Fruit fly (Drosophila melanogaster) whole organism, embryonic: ENCODE measurements around the gene CG11178.

Experiments
- Adf1 ChIP-seq: fragments of 200-800 bp; sonication (Bioruptor generic); IDR thresholded peaks from 2 replicates; pipeline ENCODE4 v1.3.6; 2022; ENCODE audit warnings: missing biosample characterization, missing genetic modification characterization
- Bdp1 ChIP-seq: fragments of 200-800 bp; sonication (Bioruptor generic); optimal IDR thresholded peaks from 3 replicates; lab custom pipeline; 2016; ENCODE audit warnings: missing biosample characterization, missing genetic modification characterization
- CG10543 ChIP-seq: fragments of 200-800 bp; sonication (Bioruptor generic); optimal IDR thresholded peaks from 3 replicates; lab custom pipeline; 2017; ENCODE audit warnings: missing biosample characterization, mild to moderate bottlenecking, missing genetic modification characterization, moderate library complexity
- CG11085 ChIP-seq: fragments of 200-800 bp; sonication (Bioruptor generic); IDR thresholded peaks from 2 replicates; pipeline ENCODE4 v1.3.6; 2022; ENCODE audit warnings: missing biosample characterization, missing genetic modification characterization
- CG11398 ChIP-seq: fragments of 200-800 bp; sonication (Bioruptor generic); optimal IDR thresholded peaks from 2 replicates; lab custom pipeline; 2016; ENCODE audit warnings: missing biosample characterization, missing genetic modification characterization
- CG11504 ChIP-seq: fragments of 200-800 bp; sonication (Bioruptor generic); optimal IDR thresholded peaks from 3 replicates; lab custom pipeline; 2019; ENCODE audit warnings: missing biosample characterization, mild to moderate bottlenecking, missing genetic modification characterization, moderate library complexity
- CG11695 ChIP-seq: fragments of 200-800 bp; sonication (Bioruptor generic); IDR thresholded peaks from 3 replicates; pipeline ENCODE4 v1.3.6; 2022; ENCODE audit warnings: missing biosample characterization, missing genetic modification characterization
- CG12391 ChIP-seq: fragments of 200-800 bp; sonication (Bioruptor generic); optimal IDR thresholded peaks from 3 replicates; lab custom pipeline; 2018; ENCODE audit warnings: missing biosample characterization, mild to moderate bottlenecking, missing genetic modification characterization, moderate library complexity
- CG13296 ChIP-seq: fragments of 200-800 bp; sonication (Bioruptor generic); optimal IDR thresholded peaks from 3 replicates; lab custom pipeline; 2018; ENCODE audit warnings: missing biosample characterization, mild to moderate bottlenecking, missing genetic modification characterization
- CG14441 ChIP-seq: fragments of 200-800 bp; sonication (Bioruptor generic); IDR thresholded peaks from 2 replicates; pipeline ENCODE4 v1.3.6; 2022; ENCODE audit warnings: missing biosample characterization, missing genetic modification characterization
- CG14667 ChIP-seq: fragments of 200-800 bp; sonication (Bioruptor generic); IDR thresholded peaks from 2 replicates; pipeline ENCODE4 v1.3.6; 2022; ENCODE audit warnings: missing biosample characterization, missing genetic modification characterization
- CG14860 ChIP-seq: fragments of 200-800 bp; sonication (Bioruptor generic); IDR thresholded peaks from 3 replicates; pipeline ENCODE4 v1.3.6; 2022; ENCODE audit warnings: missing biosample characterization, missing genetic modification characterization; ENCODE audit not compliant: partially characterized antibody
- CG1792 ChIP-seq: fragments of 200-800 bp; sonication (Bioruptor generic); optimal IDR thresholded peaks from 2 replicates; lab custom pipeline; 2016; ENCODE audit warnings: missing biosample characterization, missing genetic modification characterization
- CG2889 ChIP-seq: fragments of 200-800 bp; sonication (Bioruptor generic); IDR thresholded peaks from 3 replicates; pipeline ENCODE4 v1.3.6; 2022; ENCODE audit warnings: missing biosample characterization, missing genetic modification characterization
- CG33557 ChIP-seq: fragments of 200-800 bp; sonication (Bioruptor generic); optimal IDR thresholded peaks from 2 replicates; lab custom pipeline; 2019; ENCODE audit warnings: missing biosample characterization, mild to moderate bottlenecking, missing genetic modification characterization, moderate library complexity
- CG42726 ChIP-seq: fragments of 200-800 bp; sonication (Bioruptor generic); IDR thresholded peaks from 2 replicates; pipeline ENCODE4 v1.3.6; 2022; ENCODE audit warnings: missing biosample characterization, missing genetic modification characterization; ENCODE audit not compliant: partially characterized antibody
- CG43689 ChIP-seq: fragments of 200-800 bp; sonication (Bioruptor generic); IDR thresholded peaks from 2 replicates; pipeline ENCODE4 v1.3.6; 2022; ENCODE audit warnings: missing biosample characterization, missing genetic modification characterization
- CG5180 ChIP-seq: fragments of 200-800 bp; sonication (Bioruptor generic); optimal IDR thresholded peaks from 3 replicates; lab custom pipeline; 2017; ENCODE audit warnings: missing biosample characterization, missing genetic modification characterization, mild to moderate bottlenecking, moderate library complexity, missing genetic modification reagents
- CG9437 ChIP-seq: fragments of 200-800 bp; sonication (Bioruptor generic); optimal IDR thresholded peaks from 2 replicates; lab custom pipeline; 2018; ENCODE audit warnings: missing biosample characterization, mild to moderate bottlenecking, missing genetic modification characterization
- Dip3 ChIP-seq: fragments of 200-800 bp; sonication (Bioruptor generic); optimal IDR thresholded peaks from 3 replicates; lab custom pipeline; 2016; ENCODE audit warnings: missing biosample characterization, missing genetic modification characterization
- Elba2 ChIP-seq: fragments of 200-800 bp; sonication (Bioruptor generic); optimal IDR thresholded peaks from 3 replicates; lab custom pipeline; 2016; ENCODE audit warnings: missing biosample characterization, missing genetic modification characterization
- Ets65A ChIP-seq: fragments of 200-800 bp; sonication (Bioruptor generic); peaks from one replicate; lab custom pipeline; 2016; ENCODE audit warnings: missing biosample characterization, missing genetic modification characterization
- Ets97D ChIP-seq: fragments of 200-800 bp; sonication (Bioruptor generic); optimal IDR thresholded peaks from 3 replicates; lab custom pipeline; 2016; ENCODE audit warnings: missing biosample characterization, missing genetic modification characterization
- Gug ChIP-seq: fragments of 200-800 bp; sonication (Bioruptor generic); IDR thresholded peaks from 4 replicates; pipeline ENCODE4 v1.3.6; 2022; ENCODE audit warnings: missing biosample characterization, missing genetic modification characterization
- HHEX ChIP-seq: fragments of 200-800 bp; sonication (Bioruptor generic); optimal IDR thresholded peaks from 3 replicates; lab custom pipeline; 2017; ENCODE audit warnings: missing biosample characterization, mild to moderate bottlenecking, missing genetic modification characterization, missing genetic modification reagents
- HLHmδ ChIP-seq: fragments of 200-800 bp; sonication (Bioruptor generic); optimal IDR thresholded peaks from 2 replicates; lab custom pipeline; 2018; ENCODE audit warnings: missing biosample characterization, mild to moderate bottlenecking, missing genetic modification characterization, moderate library complexity
- HmgZ ChIP-seq: fragments of 200-800 bp; sonication (Bioruptor generic); optimal IDR thresholded peaks from 2 replicates; lab custom pipeline; 2018; ENCODE audit warnings: missing biosample characterization, mild to moderate bottlenecking, missing genetic modification characterization
- Optix ChIP-seq: fragments of 200-800 bp; sonication (Bioruptor generic); IDR thresholded peaks from 3 replicates; pipeline ENCODE4 v1.3.6; 2022; ENCODE audit warnings: missing biosample characterization, missing genetic modification characterization
- Rx ChIP-seq: fragments of 200-800 bp; sonication (Bioruptor generic); IDR thresholded peaks from 2 replicates; pipeline ENCODE4 v1.3.6; 2022; ENCODE audit warnings: missing biosample characterization, missing genetic modification characterization
- Sox102F ChIP-seq: fragments of 200-800 bp; sonication (Bioruptor generic); optimal IDR thresholded peaks from 2 replicates; lab custom pipeline; 2018; ENCODE audit warnings: missing biosample characterization, mild to moderate bottlenecking, missing genetic modification characterization, moderate library complexity
- Xrp1 ChIP-seq: fragments of 200-800 bp; sonication (Bioruptor generic); IDR thresholded peaks from 2 replicates; pipeline ENCODE4 v1.3.6; 2022; ENCODE audit warnings: missing biosample characterization, missing genetic modification characterization
- YL-1 ChIP-seq: fragments of 200-800 bp; sonication (Bioruptor generic); optimal IDR thresholded peaks from 3 replicates; lab custom pipeline; 2017; ENCODE audit warnings: missing biosample characterization, mild to moderate bottlenecking, missing genetic modification characterization
- ab ChIP-seq: fragments of 200-800 bp; sonication (Bioruptor generic); optimal IDR thresholded peaks from 2 replicates; lab custom pipeline; 2016; ENCODE audit warnings: missing biosample characterization, missing genetic modification characterization
- br ChIP-seq: fragments of >200 bp; optimal IDR thresholded peaks from 2 replicates; lab custom pipeline; 2017
- bsh ChIP-seq, 2 experiments: fragments of 200-800 bp; sonication (Bioruptor generic); optimal IDR thresholded peaks; 2 replicates each; lab custom pipeline; 2017 to 2018; ENCODE audit warnings: mild to moderate bottlenecking in 2 of 2, missing biosample characterization in 2 of 2, missing genetic modification characterization in 2 of 2, moderate library complexity in 1 of 2
- crol ChIP-seq: fragments of 200-800 bp; sonication (Bioruptor generic); IDR thresholded peaks from 2 replicates; pipeline ENCODE4 v1.3.6; 2022; ENCODE audit warnings: missing biosample characterization, missing genetic modification characterization
- dmrt99B ChIP-seq: fragments of 200-800 bp; sonication (Bioruptor generic); optimal IDR thresholded peaks from 2 replicates; lab custom pipeline; 2018; ENCODE audit warnings: missing biosample characterization, mild to moderate bottlenecking, missing genetic modification characterization, moderate library complexity
- eve ChIP-seq, 2 experiments: fragments of >200 bp; optimal IDR thresholded peaks; 2 replicates each; lab custom pipeline; 2017; ENCODE audit warnings: missing biosample characterization in 2 of 2, missing genetic modification characterization in 2 of 2
- h ChIP-seq: fragments of >200 bp; optimal IDR thresholded peaks from 2 replicates; lab custom pipeline; 2017
- insv ChIP-seq, 2 experiments: fragments of 200-800 bp; sonication (Bioruptor generic); optimal IDR thresholded peaks; 3 replicates each; lab custom pipeline; 2016 to 2018; ENCODE audit warnings: missing biosample characterization in 2 of 2, missing genetic modification characterization in 2 of 2
- jigr1 ChIP-seq: fragments of 200-800 bp; sonication (Bioruptor generic); IDR thresholded peaks from 3 replicates; pipeline ENCODE4 v1.3.6; 2022; ENCODE audit warnings: missing biosample characterization, missing genetic modification characterization
- nerfin-2 ChIP-seq: fragments of 200-800 bp; sonication (Bioruptor generic); IDR thresholded peaks from 2 replicates; pipeline ENCODE4 v1.3.6; 2022; ENCODE audit warnings: missing biosample characterization, missing genetic modification characterization; ENCODE audit not compliant: partially characterized antibody
- onecut ChIP-seq: fragments of 200-800 bp; sonication (Bioruptor generic); IDR thresholded peaks from 2 replicates; pipeline ENCODE4 v1.3.6; 2022; ENCODE audit warnings: missing biosample characterization, missing genetic modification characterization
- pnt ChIP-seq: fragments of 200-800 bp; sonication (Bioruptor generic); optimal IDR thresholded peaks from 3 replicates; lab custom pipeline; 2016; ENCODE audit warnings: missing biosample characterization, missing genetic modification characterization
- psq ChIP-seq: fragments of 200-800 bp; sonication (Bioruptor generic); optimal IDR thresholded peaks from 2 replicates; lab custom pipeline; 2017; ENCODE audit warnings: missing biosample characterization, missing genetic modification characterization
- row ChIP-seq: fragments of 200-800 bp; sonication (Bioruptor generic); IDR thresholded peaks from 3 replicates; pipeline ENCODE4 v1.3.6; 2022; ENCODE audit warnings: missing biosample characterization, missing genetic modification characterization
- sd ChIP-seq: fragments of 200-800 bp; sonication (Bioruptor generic); optimal IDR thresholded peaks from 3 replicates; lab custom pipeline; 2018; ENCODE audit warnings: missing biosample characterization, mild to moderate bottlenecking, missing genetic modification characterization, moderate library complexity
- sens ChIP-seq: fragments of 200-800 bp; sonication (Bioruptor generic); peaks from one replicate; lab custom pipeline; 2016; ENCODE audit warnings: missing biosample characterization, missing genetic modification characterization
- sr ChIP-seq: fragments of 200-800 bp; sonication (Bioruptor generic); IDR thresholded peaks from 3 replicates; pipeline ENCODE4 v1.3.6; 2022; ENCODE audit warnings: missing biosample characterization, missing genetic modification characterization
- wor ChIP-seq: fragments of 200-800 bp; sonication (Bioruptor generic); IDR thresholded peaks from 2 replicates; pipeline ENCODE4 v1.3.6; 2022; ENCODE audit warnings: missing biosample characterization, missing genetic modification characterization
- zf30C ChIP-seq: fragments of 200-800 bp; sonication (Bioruptor generic); optimal IDR thresholded peaks from 3 replicates; lab custom pipeline; 2018; ENCODE audit warnings: missing biosample characterization, mild to moderate bottlenecking, missing genetic modification characterization

Gene CG11178

DNA sequence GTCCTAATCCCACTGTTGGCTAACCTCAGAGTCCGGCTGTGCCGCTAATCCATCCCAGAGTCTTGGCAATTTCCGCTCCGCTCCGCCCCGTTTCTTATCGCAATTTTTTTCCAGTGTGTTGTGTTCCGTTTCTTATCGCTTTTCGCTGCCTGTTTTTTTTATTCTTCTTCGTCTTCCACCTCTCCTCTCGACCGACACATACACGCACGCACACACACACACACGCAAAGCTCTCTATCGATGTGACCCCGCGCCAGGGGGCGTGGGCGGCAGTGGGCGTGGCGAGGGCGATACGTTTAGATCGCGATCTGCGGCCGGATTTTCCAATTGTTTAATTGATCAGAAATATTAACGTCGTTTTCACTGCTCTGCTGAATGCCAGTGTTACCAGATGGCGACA is 10.5 kb downstream of the CG11178 start (continued):
- TF ChIP-seq HLHmδ (GFP tag; lab: Kevin White, UChicago) (no peak), CG14441 (GFP tag; lab: Robert Waterston, UW) (no peak), CG2889 (no peak), Ets97D (no peak), Adf1 (GFP tag; lab: Robert Waterston, UW) (peak; percentile 37; the same call in 1 of the 2 replicates), Bdp1 (GFP tag; lab: Kevin White, UChicago) (no peak), Optix (GFP tag; lab: Robert Waterston, UW) (no peak), sens (peak; percentile 15), crol (GFP tag; lab: Robert Waterston, UW) (peak; percentile 94), CG13296 (GFP tag; lab: Kevin White, UChicago) (no peak), psq (peak; percentile 58), CG11504 (tag; lab: Kevin White, UChicago) (no peak), CG33557 (GFP tag; lab: Kevin White, UChicago) (no peak), CG14667 (GFP tag; lab: Robert Waterston, UW) (no peak), YL-1 (GFP tag; lab: Kevin White, UChicago) (peak; percentile 33), CG9437 (GFP tag; lab: Kevin White, UChicago) (no peak), sr (GFP tag; lab: Robert Waterston, UW) (0 out of 3 replicates have a peak, but pooled peaks have one; percentile 13), CG11398 (GFP tag; lab: Kevin White, UChicago) (no peak), zf30C (GFP tag; lab: Kevin White, UChicago) (peak; percentile 89), Ets65A (GFP tag; lab: Kevin White, UChicago) (peak; percentile 7), Dip3 (no peak), Xrp1 (no peak), wor (GFP tag; lab: Robert Waterston, UW) (no peak)

DNA sequence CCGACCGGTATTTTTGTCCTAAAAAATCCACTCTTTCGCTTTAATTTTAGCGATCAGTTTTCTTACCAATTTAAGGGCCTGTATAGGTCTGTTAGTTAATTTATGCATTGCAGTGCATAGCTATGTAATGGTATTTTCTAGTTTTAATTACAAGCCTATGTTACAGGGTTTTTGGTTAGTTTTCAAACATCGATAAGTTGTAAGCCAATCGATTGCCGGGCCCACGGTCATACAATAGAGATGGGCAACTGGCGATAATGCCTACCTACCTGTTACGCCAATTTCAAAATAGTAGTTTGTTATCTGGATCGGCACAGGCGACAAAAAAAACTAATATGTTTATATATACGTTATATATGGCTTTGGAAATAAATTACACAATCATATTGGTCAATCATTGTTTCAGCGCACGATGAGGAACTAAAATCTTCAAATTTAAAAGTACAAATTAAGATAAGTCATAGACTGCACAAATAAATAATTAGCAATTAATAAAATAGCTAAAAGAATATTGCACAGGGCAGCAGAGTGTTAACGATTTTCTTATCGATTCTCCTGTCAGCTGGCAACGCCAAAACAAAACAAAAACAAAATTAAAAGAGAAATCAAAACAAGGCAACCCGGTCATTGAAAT is 11.1 kb downstream of the CG11178 start, which contains the start of the genes tth and Tango2:
tth (minus strand) TSS at position 170 of the 634 bp plus-strand sequence.
Tango2 (plus strand) TSS at position 573 of the 634 bp plus-strand sequence.
- TF ChIP-seq CG14441 (GFP tag; lab: Robert Waterston, UW), result peak; percentile 63
- peak; percentile 59 for TF ChIP-seq HmgZ (tag; lab: Kevin White, UChicago)
- no peak for TF ChIP-seq wor (GFP tag; lab: Robert Waterston, UW)
- no peak for TF ChIP-seq Sox102F (GFP tag; lab: Kevin White, UChicago)
- no peak for TF ChIP-seq ab (GFP tag; lab: Kevin White, UChicago)
- TF ChIP-seq bsh (GFP tag; optimal IDR thresholded peaks at IDR 0.05; lab: Kevin White, UChicago), result peak; percentile 43 to 69
- peak; percentile 63; the same call in 2 of the 3 replicates for TF ChIP-seq CG14860
- no peak for TF ChIP-seq CG43689
- TF ChIP-seq CG11085 (GFP tag; lab: Robert Waterston, UW), result peak; percentile 26; the same call in 1 of the 2 replicates
- TF ChIP-seq HHEX (GFP tag; lab: Kevin White, UChicago), result peak; percentile 60
- TF ChIP-seq br (lab: Kevin White, UChicago), result no peak
- no peak for TF ChIP-seq jigr1 (GFP tag; lab: Robert Waterston, UW)
- TF ChIP-seq nerfin-2 (GFP tag; lab: Robert Waterston, UW), result no peak
- TF ChIP-seq CG42726 (GFP tag; lab: Robert Waterston, UW), result no peak
- no peak for TF ChIP-seq CG1792
- peak in 1 of 2 experiments; percentile 9 for TF ChIP-seq insv (GFP tag; optimal IDR thresholded peaks at IDR 0.05; lab: Kevin White, UChicago)
- peak; percentile 50; the same call in 2 of the 4 replicates for TF ChIP-seq Gug (GFP tag; lab: Robert Waterston, UW)
- TF ChIP-seq onecut (GFP tag; lab: Robert Waterston, UW), result peak; percentile 60
- TF ChIP-seq sd (tag; lab: Kevin White, UChicago), result no peak
- TF ChIP-seq CG11695 (GFP tag; lab: Robert Waterston, UW), result peak; percentile 70; the same call in 2 of the 3 replicates
- no peak for TF ChIP-seq eve (GFP tag; optimal IDR thresholded peaks at IDR 0.05; lab: Kevin White, UChicago)
- TF ChIP-seq CG10543 (GFP tag; lab: Kevin White, UChicago), result peak; percentile 66
- no peak for TF ChIP-seq CG5180 (GFP tag; lab: Kevin White, UChicago)
- peak; percentile 94 for TF ChIP-seq row (GFP tag; lab: Robert Waterston, UW)
- TF ChIP-seq CG12391 (tag; lab: Kevin White, UChicago), result peak; percentile 83
- no peak for TF ChIP-seq h (lab: Kevin White, UChicago)
- no peak for TF ChIP-seq dmrt99B
- no peak for TF ChIP-seq Elba2 (GFP tag; lab: Kevin White, UChicago)
- peak; percentile 21; the same call in 1 of the 2 replicates for TF ChIP-seq Rx (GFP tag; lab: Robert Waterston, UW)
- TF ChIP-seq pnt, result peak; percentile 62
